Worm (Caenorhabditis elegans) whole organism, young adult: ENCODE measurements around the gene F54H12.2.

ENCODE experiments used
- F57C9.4 ChIP-seq: sonication (generic microtip); optimal IDR thresholded peaks from 2 replicates; lab custom pipeline; 2017; ENCODE audit warnings: mild to moderate bottlenecking, missing genetic modification characterization, missing compliant biosample characterization
- Y53G8AR.9 ChIP-seq: fragments of 200-800 bp; sonication (Bioruptor generic); conservative IDR thresholded peaks from 2 replicates; pipeline ENCODE4 v1.3.6; 2022; ENCODE audit warnings: missing genetic modification reagents, missing genetic modification characterization, missing compliant biosample characterization
- Y67H2A.10 ChIP-seq: fragments of 200-800 bp; sonication (Bioruptor generic); conservative IDR thresholded peaks from 2 replicates; pipeline ENCODE4 v1.3.6; 2022; ENCODE audit warnings: missing genetic modification reagents, missing genetic modification characterization, missing compliant biosample characterization
- ama-1 ChIP-seq, 3 experiments: fragments of 150-350 bp in 1 of 3; sonication (generic microtip) in 2 of 3; optimal IDR thresholded peaks; 2 replicates each; lab custom pipeline; 2014 to 2018; ENCODE audit warnings: missing biosample characterization in 2 of 3, missing genetic modification characterization in 2 of 3, missing genetic modification reagents in 2 of 3
- aptf-3 ChIP-seq: fragments of 200-800 bp; sonication (Bioruptor generic); IDR thresholded peaks from 2 replicates; pipeline ENCODE4 v1.3.6; 2022; ENCODE audit warnings: missing genetic modification characterization, missing compliant biosample characterization
- attf-6 ChIP-seq: fragments of 200-800 bp; sonication (Bioruptor generic); IDR thresholded peaks from 2 replicates; pipeline ENCODE4 v1.3.6; 2022; ENCODE audit warnings: missing genetic modification reagents, missing genetic modification characterization, missing compliant biosample characterization
- ceh-27 ChIP-seq: fragments of 200-800 bp; sonication (Bioruptor generic); optimal IDR thresholded peaks from 2 replicates; lab custom pipeline; 2018; ENCODE audit warnings: mild to moderate bottlenecking, missing genetic modification characterization, moderate library complexity, missing compliant biosample characterization
- hmg-20 ChIP-seq: fragments of 200-800 bp; sonication (Bioruptor generic); IDR thresholded peaks from 2 replicates; pipeline ENCODE4 v1.3.6; 2022; ENCODE audit warnings: missing genetic modification reagents, missing genetic modification characterization, missing compliant biosample characterization
- lin-35 ChIP-seq, 3 experiments: fragments of 150-350 bp in 2 of 3; sonication (generic microtip) in 1 of 3; optimal IDR thresholded peaks; 2 replicates each; lab custom pipeline; 2014 to 2018; ENCODE audit warnings: missing biosample characterization in 3 of 3, missing genetic modification characterization in 3 of 3, missing genetic modification reagents in 3 of 3
- lsy-27 ChIP-seq: sonication (generic microtip); optimal IDR thresholded peaks from 2 replicates; lab custom pipeline; 2017; ENCODE audit warnings: missing genetic modification characterization, mild to moderate bottlenecking, missing compliant biosample characterization, antibody characterized with exemption, missing genotype, borderline replicate concordance; ENCODE audit not compliant: insufficient read depth
- pha-4 ChIP-seq: fragments of 150-350 bp; sonication (generic microtip); optimal IDR thresholded peaks from 2 replicates; lab custom pipeline; 2014; ENCODE audit warnings: missing biosample characterization, missing genetic modification reagents, missing genetic modification characterization
- sea-2 ChIP-seq: fragments of 200-800 bp; sonication (Bioruptor generic); IDR thresholded peaks from 2 replicates; pipeline ENCODE4 v1.3.6; 2022; ENCODE audit warnings: missing genetic modification characterization, missing compliant biosample characterization
- snpc-4 ChIP-seq, 5 experiments: fragments of 150-350 bp in 1 of 5; sonication (generic microtip) in 4 of 5; optimal IDR thresholded peaks; 2 replicates each; lab custom pipeline; 2014 to 2018; ENCODE audit warnings: missing genetic modification characterization in 5 of 5, missing biosample characterization in 3 of 5, antibody characterized with exemption in 2 of 5, mild to moderate bottlenecking in 2 of 5, missing compliant biosample characterization in 2 of 5, missing genotype in 2 of 5, moderate library complexity in 2 of 5, missing genetic modification reagents in 1 of 5

ce11 chrIII:7956965-7957364, 7.4 kb upstream of the F54H12.2 start, which contains the start of gene C29E4.9:
- TF ChIP-seq sea-2 (GFP tag; lab: Robert Waterston, UW) = no peak
- no peak for TF ChIP-seq ama-1 (optimal IDR thresholded peaks at IDR 0.05; lab: Kevin White, UChicago)
- no peak for TF ChIP-seq ama-1 (GFP tag; optimal IDR thresholded peaks at IDR 0.05; lab: Kevin White, UChicago)
- TF ChIP-seq pha-4 (tag; lab: Kevin White, UChicago) = no peak
- no peak for TF ChIP-seq Y67H2A.10 (GFP tag; lab: Robert Waterston, UW)
- no peak for TF ChIP-seq attf-6 (GFP tag; lab: Robert Waterston, UW)
- TF ChIP-seq Y53G8AR.9 (GFP tag; lab: Robert Waterston, UW) = no peak
- TF ChIP-seq hmg-20 (GFP tag; lab: Robert Waterston, UW) = no peak
- TF ChIP-seq aptf-3 (GFP tag; lab: Robert Waterston, UW) = no peak
- TF ChIP-seq lsy-27 (tag; lab: Kevin White, UChicago) = no peak
- no peak for TF ChIP-seq snpc-4 (GFP tag; optimal IDR thresholded peaks at IDR 0.05; lab: Kevin White, UChicago)
- no peak for TF ChIP-seq snpc-4 (tag; optimal IDR thresholded peaks at IDR 0.05; lab: Kevin White, UChicago)
- TF ChIP-seq ceh-27 (GFP tag; lab: Kevin White, UChicago) = no peak
- no peak for TF ChIP-seq F57C9.4
- TF ChIP-seq lin-35 (GFP tag; optimal IDR thresholded peaks at IDR 0.05; lab: Kevin White, UChicago) = no peak
